Worm (Caenorhabditis elegans): Measurements from ENCODE around the gene unc-116.

ce11 chrIII:8380645-8381044, 25.7 kb upstream of the unc-116 start, which contains the start of gene R05D3.12:
- no peak for TF ChIP-seq Y56A3A.18 (GFP tag; IDR thresholded peaks at IDR 0.05)
- no peak for TF ChIP-seq hmg-1.2 (GFP tag; IDR thresholded peaks at IDR 0.05)
- no peak for TF ChIP-seq unc-62 (GFP tag; optimal IDR thresholded peaks at IDR 0.05)
- no peak for TF ChIP-seq lin-40 (tag; optimal IDR thresholded peaks at IDR 0.05)
- TF ChIP-seq lag-1 (GFP tag; IDR thresholded peaks at IDR 0.05): no peak
- TF ChIP-seq sea-2 (GFP tag; IDR thresholded peaks at IDR 0.05): no peak
- TF ChIP-seq unc-130 (GFP tag; optimal IDR thresholded peaks at IDR 0.05): no peak
